Fruit fly (Drosophila melanogaster) whole organism, embryonic: ENCODE data around the gene CG6398.

Experiments
- Abd-B ChIP-seq: fragments of 200-800 bp; sonication (Bioruptor generic); optimal IDR thresholded peaks from 2 replicates; lab custom pipeline; 2018; ENCODE audit warnings: missing biosample characterization, mild to moderate bottlenecking, missing genetic modification characterization, moderate library complexity
- Ada2b ChIP-seq: fragments of 200-800 bp; sonication (Bioruptor generic); IDR thresholded peaks from 2 replicates; pipeline ENCODE4 v1.3.6; 2022; ENCODE audit warnings: missing biosample characterization, missing genetic modification characterization
- BtbVII ChIP-seq: fragments of 200-800 bp; sonication (Bioruptor generic); optimal IDR thresholded peaks from 3 replicates; lab custom pipeline; 2017; ENCODE audit warnings: missing biosample characterization, mild to moderate bottlenecking, missing genetic modification characterization
- CG10274 ChIP-seq: fragments of 200-800 bp; sonication (Bioruptor generic); optimal IDR thresholded peaks from 3 replicates; lab custom pipeline; 2017; ENCODE audit warnings: missing biosample characterization, mild to moderate bottlenecking, missing genetic modification characterization
- CG10565 ChIP-seq: fragments of 200-800 bp; sonication (Bioruptor generic); optimal IDR thresholded peaks from 3 replicates; lab custom pipeline; 2016; ENCODE audit warnings: missing biosample characterization, mild to moderate bottlenecking, missing genetic modification characterization
- CG11247 ChIP-seq: fragments of 200-800 bp; sonication (Bioruptor generic); IDR thresholded peaks from 2 replicates; pipeline ENCODE4 v1.3.6; 2022; ENCODE audit warnings: missing biosample characterization, missing genetic modification characterization
- CG11695 ChIP-seq: fragments of 200-800 bp; sonication (Bioruptor generic); IDR thresholded peaks from 3 replicates; pipeline ENCODE4 v1.3.6; 2022; ENCODE audit warnings: missing biosample characterization, missing genetic modification characterization
- CG13775 ChIP-seq: fragments of 200-800 bp; sonication (Bioruptor generic); optimal IDR thresholded peaks from 3 replicates; lab custom pipeline; 2017; ENCODE audit warnings: missing biosample characterization, mild to moderate bottlenecking, missing genetic modification characterization
- CG15011 ChIP-seq: fragments of 200-800 bp; sonication (Bioruptor generic); optimal IDR thresholded peaks from 3 replicates; lab custom pipeline; 2018; ENCODE audit warnings: missing biosample characterization, mild to moderate bottlenecking, missing genetic modification characterization
- CG15601 ChIP-seq: fragments of 200-800 bp; sonication (Bioruptor generic); optimal IDR thresholded peaks from 3 replicates; lab custom pipeline; 2019; ENCODE audit warnings: missing biosample characterization, mild to moderate bottlenecking, missing genetic modification characterization, moderate library complexity
- CG16815 ChIP-seq: fragments of 200-800 bp; sonication (Bioruptor generic); optimal IDR thresholded peaks from 3 replicates; lab custom pipeline; 2017; ENCODE audit warnings: missing biosample characterization, mild to moderate bottlenecking, missing genetic modification characterization
- CG17568 ChIP-seq: fragments of 200-800 bp; sonication (Bioruptor generic); optimal IDR thresholded peaks from 2 replicates; lab custom pipeline; 2018; ENCODE audit warnings: missing biosample characterization, mild to moderate bottlenecking, missing genetic modification characterization, moderate library complexity
- CG17802 ChIP-seq: fragments of 200-800 bp; sonication (Bioruptor generic); optimal IDR thresholded peaks from 2 replicates; lab custom pipeline; 2018; ENCODE audit warnings: missing biosample characterization, mild to moderate bottlenecking, missing genetic modification characterization, moderate library complexity
- CG17912 ChIP-seq: fragments of 200-800 bp; sonication (Bioruptor generic); optimal IDR thresholded peaks from 2 replicates; lab custom pipeline; 2018; ENCODE audit warnings: missing biosample characterization, mild to moderate bottlenecking, missing genetic modification characterization
- CG2202 ChIP-seq: fragments of 200-800 bp; sonication (Bioruptor generic); optimal IDR thresholded peaks from 2 replicates; lab custom pipeline; 2018; ENCODE audit warnings: missing biosample characterization, mild to moderate bottlenecking, missing genetic modification characterization
- CG2875 ChIP-seq: fragments of 200-800 bp; sonication (Bioruptor generic); optimal IDR thresholded peaks from 2 replicates; lab custom pipeline; 2017; ENCODE audit warnings: missing biosample characterization, mild to moderate bottlenecking, missing genetic modification characterization, missing genetic modification reagents
- CG2889 ChIP-seq: fragments of 200-800 bp; sonication (Bioruptor generic); IDR thresholded peaks from 3 replicates; pipeline ENCODE4 v1.3.6; 2022; ENCODE audit warnings: missing biosample characterization, missing genetic modification characterization
- CG33213 ChIP-seq: fragments of 200-800 bp; sonication (Bioruptor generic); optimal IDR thresholded peaks from 3 replicates; lab custom pipeline; 2016; ENCODE audit warnings: missing biosample characterization, missing genetic modification characterization
- CG3407 ChIP-seq: fragments of 200-800 bp; sonication (Bioruptor generic); optimal IDR thresholded peaks from 2 replicates; lab custom pipeline; 2018; ENCODE audit warnings: missing biosample characterization, mild to moderate bottlenecking, missing genetic modification characterization
- CG34224 ChIP-seq: fragments of 200-800 bp; sonication (Bioruptor generic); IDR thresholded peaks from 3 replicates; pipeline ENCODE4 v1.3.6; 2022; ENCODE audit warnings: missing biosample characterization, missing genetic modification characterization; ENCODE audit not compliant: partially characterized antibody
- CG3995 ChIP-seq: fragments of 200-800 bp; sonication (Bioruptor generic); optimal IDR thresholded peaks from 3 replicates; lab custom pipeline; 2016; ENCODE audit warnings: missing biosample characterization, missing genetic modification characterization
- CG7372 ChIP-seq: fragments of 200-800 bp; sonication (Bioruptor generic); IDR thresholded peaks from 2 replicates; pipeline ENCODE4 v1.3.6; 2022; ENCODE audit warnings: missing biosample characterization, missing genetic modification characterization
- CG7987 ChIP-seq: fragments of 200-800 bp; sonication (Bioruptor generic); optimal IDR thresholded peaks from 2 replicates; lab custom pipeline; 2018; ENCODE audit warnings: missing biosample characterization, mild to moderate bottlenecking, missing genetic modification characterization, moderate library complexity
- CG8924 ChIP-seq: fragments of 200-800 bp; optimal IDR thresholded peaks from 3 replicates; lab custom pipeline; 2019; ENCODE audit warnings: missing biosample characterization, mild to moderate bottlenecking, missing genetic modification characterization, moderate library complexity
- Dp ChIP-seq: fragments of 200-800 bp; sonication (Bioruptor generic); optimal IDR thresholded peaks from 2 replicates; lab custom pipeline; 2018; ENCODE audit warnings: missing biosample characterization, mild to moderate bottlenecking, missing genetic modification characterization, moderate library complexity
- Dref ChIP-seq: fragments of 200-800 bp; sonication (Bioruptor generic); IDR thresholded peaks from 2 replicates; pipeline ENCODE4 v1.3.6; 2022; ENCODE audit warnings: missing biosample characterization, missing genetic modification characterization
- HLH4C ChIP-seq: fragments of 200-800 bp; sonication (Bioruptor generic); IDR thresholded peaks from 3 replicates; pipeline ENCODE4 v1.3.6; 2022; ENCODE audit warnings: missing biosample characterization, missing genetic modification characterization; ENCODE audit not compliant: partially characterized antibody
- HmgD ChIP-seq: fragments of 200-800 bp; sonication (Bioruptor generic); optimal IDR thresholded peaks from 3 replicates; lab custom pipeline; 2016; ENCODE audit warnings: missing biosample characterization, missing genetic modification characterization
- Lpt ChIP-seq: fragments of >200 bp; optimal IDR thresholded peaks from 2 replicates; lab custom pipeline; 2018; ENCODE audit warnings: missing biosample characterization, missing genetic modification characterization
- NK7.1 ChIP-seq: fragments of 200-800 bp; sonication (Bioruptor generic); optimal IDR thresholded peaks from 3 replicates; lab custom pipeline; 2016; ENCODE audit warnings: missing biosample characterization, missing genetic modification characterization
- Oli ChIP-seq: fragments of 200-800 bp; sonication (Bioruptor generic); optimal IDR thresholded peaks from 2 replicates; lab custom pipeline; 2018; ENCODE audit warnings: missing biosample characterization, mild to moderate bottlenecking, missing genetic modification characterization, moderate library complexity
- Ravus ChIP-seq: fragments of 200-800 bp; sonication (Bioruptor generic); IDR thresholded peaks from 2 replicates; pipeline ENCODE4 v1.3.6; 2022; ENCODE audit warnings: missing biosample characterization, missing genetic modification characterization
- Rfx ChIP-seq: fragments of 200-800 bp; sonication (Bioruptor generic); IDR thresholded peaks from 2 replicates; pipeline ENCODE4 v1.3.6; 2022; ENCODE audit warnings: missing biosample characterization, missing genetic modification characterization
- Sin3A ChIP-seq: fragments of >200 bp; optimal IDR thresholded peaks from 2 replicates; lab custom pipeline; 2018
- Usf ChIP-seq: fragments of 200-800 bp; sonication (Bioruptor generic); optimal IDR thresholded peaks from 2 replicates; lab custom pipeline; 2017; ENCODE audit warnings: missing genotype, missing biosample characterization, missing genetic modification characterization
- danr ChIP-seq: fragments of 200-800 bp; sonication (Bioruptor generic); IDR thresholded peaks from 2 replicates; pipeline ENCODE4 v1.3.6; 2022; ENCODE audit warnings: missing biosample characterization, missing genetic modification characterization
- dmrt11E ChIP-seq: fragments of 200-800 bp; sonication (Bioruptor generic); optimal IDR thresholded peaks from 3 replicates; lab custom pipeline; 2018; ENCODE audit warnings: missing biosample characterization, mild to moderate bottlenecking, missing genetic modification characterization, moderate library complexity
- en ChIP-seq: fragments of 200-800 bp; sonication (Bioruptor generic); optimal IDR thresholded peaks from 2 replicates; lab custom pipeline; 2016; ENCODE audit warnings: missing biosample characterization, missing genetic modification characterization
- eve ChIP-seq, 2 experiments: fragments of >200 bp; optimal IDR thresholded peaks; 2 replicates each; lab custom pipeline; 2017; ENCODE audit warnings: missing biosample characterization in 2 of 2, missing genetic modification characterization in 2 of 2
- fu2 ChIP-seq: fragments of 200-800 bp; sonication (Bioruptor generic); optimal IDR thresholded peaks from 2 replicates; lab custom pipeline; 2016; ENCODE audit warnings: missing biosample characterization, missing genetic modification characterization
- gem ChIP-seq: fragments of 200-800 bp; sonication (Bioruptor generic); optimal IDR thresholded peaks from 2 replicates; lab custom pipeline; 2019; ENCODE audit warnings: missing biosample characterization, mild to moderate bottlenecking, missing genetic modification characterization, moderate library complexity
- grau ChIP-seq: fragments of 200-800 bp; optimal IDR thresholded peaks from 3 replicates; lab custom pipeline; 2019; ENCODE audit warnings: missing biosample characterization, mild to moderate bottlenecking, missing genetic modification characterization, moderate library complexity
- hbn ChIP-seq: fragments of 200-800 bp; sonication (Bioruptor generic); IDR thresholded peaks from 2 replicates; pipeline ENCODE4 v1.3.6; 2022; ENCODE audit warnings: missing biosample characterization, missing genetic modification characterization; ENCODE audit not compliant: partially characterized antibody
- inv ChIP-seq: fragments of 200-800 bp; sonication (Bioruptor generic); IDR thresholded peaks from 2 replicates; pipeline ENCODE4 v1.3.6; 2022; ENCODE audit warnings: missing biosample characterization, missing genetic modification characterization; ENCODE audit not compliant: partially characterized antibody
- klu ChIP-seq: fragments of 200-800 bp; sonication (Bioruptor generic); IDR thresholded peaks from 2 replicates; pipeline ENCODE4 v1.3.6; 2022; ENCODE audit warnings: missing biosample characterization, missing genetic modification characterization
- kni ChIP-seq: fragments of 200-800 bp; sonication (Bioruptor generic); optimal IDR thresholded peaks from 3 replicates; lab custom pipeline; 2017; ENCODE audit warnings: mild to moderate bottlenecking, missing biosample characterization, missing genetic modification reagents, missing genetic modification characterization
- maf-S ChIP-seq: fragments of 200-800 bp; sonication (Bioruptor generic); optimal IDR thresholded peaks from 2 replicates; lab custom pipeline; 2016; ENCODE audit warnings: missing biosample characterization, missing genetic modification characterization
- org-1 ChIP-seq: fragments of 200-800 bp; sonication (Bioruptor generic); optimal IDR thresholded peaks from 2 replicates; lab custom pipeline; 2017; ENCODE audit warnings: missing biosample characterization, missing genetic modification characterization
- trem ChIP-seq: fragments of 200-800 bp; optimal IDR thresholded peaks from 3 replicates; lab custom pipeline; 2019; ENCODE audit warnings: missing biosample characterization, mild to moderate bottlenecking, missing genetic modification characterization, moderate library complexity
- trh ChIP-seq: fragments of 200-800 bp; sonication (Bioruptor generic); optimal IDR thresholded peaks from 2 replicates; lab custom pipeline; 2016; ENCODE audit warnings: missing biosample characterization, missing genetic modification characterization
- unc-4 ChIP-seq: fragments of 200-800 bp; sonication (Bioruptor generic); IDR thresholded peaks from 2 replicates; pipeline ENCODE4 v1.3.6; 2022; ENCODE audit warnings: missing biosample characterization, missing genetic modification characterization; ENCODE audit not compliant: partially characterized antibody
- wor ChIP-seq: fragments of 200-800 bp; sonication (Bioruptor generic); IDR thresholded peaks from 2 replicates; pipeline ENCODE4 v1.3.6; 2022; ENCODE audit warnings: missing biosample characterization, missing genetic modification characterization

CG6398 gene

dm6 chrX:17852457-17852856, 21.8 kb downstream of the CG6398 start, which contains the start of gene CG32554 (continued):
- TF ChIP-seq CG16815 (GFP tag; lab: Kevin White, UChicago) (no peak), Abd-B (no peak), Dp (peak; percentile 81), wor (GFP tag; lab: Robert Waterston, UW) (no peak), CG17568 (GFP tag; lab: Kevin White, UChicago) (no peak), Ravus (GFP tag; lab: Robert Waterston, UW) (no peak), CG10274 (GFP tag; lab: Kevin White, UChicago) (no peak), Lpt (GFP tag; lab: Kevin White, UChicago) (no peak), CG17912 (GFP tag; lab: Kevin White, UChicago) (no peak), trh (GFP tag; lab: Kevin White, UChicago) (no peak), CG8924 (tag; lab: Kevin White, UChicago) (no peak), CG17802 (no peak), CG3407 (GFP tag; lab: Kevin White, UChicago) (no peak), HLH4C (GFP tag; lab: Robert Waterston, UW) (peak; percentile 88), CG2202 (tag; lab: Kevin White, UChicago) (no peak), CG15601 (tag; lab: Kevin White, UChicago) (no peak), dmrt11E (tag; lab: Kevin White, UChicago) (no peak), HmgD (GFP tag; lab: Kevin White, UChicago) (no peak), CG2889 (no peak), Usf (GFP tag; lab: Kevin White, UChicago) (no peak), fu2 (GFP tag; lab: Kevin White, UChicago) (no peak), CG2875 (GFP tag; lab: Kevin White, UChicago) (no peak), grau (tag; lab: Kevin White, UChicago) (no peak), danr (GFP tag; lab: Robert Waterston, UW) (no peak), kni (GFP tag; lab: Kevin White, UChicago) (no peak), org-1 (no peak), inv (GFP tag; lab: Robert Waterston, UW) (peak; percentile 83), CG15011 (GFP tag; lab: Kevin White, UChicago) (no peak), eve (GFP tag; optimal IDR thresholded peaks at IDR 0.05; lab: Kevin White, UChicago) (no peak), CG3995 (GFP tag; lab: Kevin White, UChicago) (peak; percentile 68), en (GFP tag; lab: Kevin White, UChicago) (no peak), CG11695 (GFP tag; lab: Robert Waterston, UW) (no peak), CG33213 (GFP tag; lab: Kevin White, UChicago) (no peak), trem (tag; lab: Kevin White, UChicago) (peak; percentile 95), hbn (peak; percentile 92), Ada2b (GFP tag; lab: Robert Waterston, UW) (no peak), CG10565 (no peak), CG11247 (GFP tag; lab: Robert Waterston, UW) (no peak), CG34224 (peak; percentile 93), Rfx (GFP tag; lab: Robert Waterston, UW) (no peak), BtbVII (GFP tag; lab: Kevin White, UChicago) (no peak), NK7.1 (no peak), Oli (tag; lab: Kevin White, UChicago) (no peak), maf-S (GFP tag; lab: Kevin White, UChicago) (no peak), unc-4 (peak; percentile 87), CG7987 (GFP tag; lab: Kevin White, UChicago) (no peak), Sin3A (peak; percentile 5), CG7372 (GFP tag; lab: Robert Waterston, UW) (no peak), CG13775 (GFP tag; lab: Kevin White, UChicago) (no peak), klu (GFP tag; lab: Robert Waterston, UW) (no peak), Dref (GFP tag; lab: Robert Waterston, UW) (peak; percentile 73), gem (tag; lab: Kevin White, UChicago) (no peak)
